Fruit fly (Drosophila melanogaster): Measurements from ENCODE around the gene COX7AL2.
A peak's percentile ranks its signal among the peaks of the same experiment; 100 is the strongest.

DNA sequence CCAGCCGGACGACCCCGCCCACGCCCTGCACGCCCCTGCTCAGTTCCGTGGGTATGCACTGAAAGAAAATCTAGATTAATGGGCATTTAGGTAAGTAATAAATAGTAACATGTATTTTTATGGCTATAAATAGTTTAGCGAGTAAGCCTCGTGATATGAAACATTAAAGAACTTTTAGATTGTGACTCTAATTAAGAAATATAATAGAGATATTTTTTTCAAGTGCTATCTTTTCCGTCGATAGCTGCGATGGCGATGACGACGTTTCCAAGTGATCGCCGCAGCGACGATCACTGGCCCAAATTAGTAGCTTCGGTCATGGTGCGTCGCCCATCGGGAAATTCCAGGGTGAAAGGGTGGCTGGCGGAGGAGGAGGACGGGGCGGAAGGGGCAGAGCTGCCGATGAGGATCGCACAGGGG is 17.6 kb downstream of the COX7AL2 start:
- TF ChIP-seq EcR (GFP tag; optimal IDR thresholded peaks at IDR 0.05) (peak; percentile 61), gl (tag; optimal IDR thresholded peaks at IDR 0.05) (peak; percentile 67), Pif1A (GFP tag; optimal IDR thresholded peaks at IDR 0.05) (peak; percentile 88)

Measured in whole organism, pupa.